Worm (Caenorhabditis elegans): ENCODE results near the gene C49A9.3.

DNA sequence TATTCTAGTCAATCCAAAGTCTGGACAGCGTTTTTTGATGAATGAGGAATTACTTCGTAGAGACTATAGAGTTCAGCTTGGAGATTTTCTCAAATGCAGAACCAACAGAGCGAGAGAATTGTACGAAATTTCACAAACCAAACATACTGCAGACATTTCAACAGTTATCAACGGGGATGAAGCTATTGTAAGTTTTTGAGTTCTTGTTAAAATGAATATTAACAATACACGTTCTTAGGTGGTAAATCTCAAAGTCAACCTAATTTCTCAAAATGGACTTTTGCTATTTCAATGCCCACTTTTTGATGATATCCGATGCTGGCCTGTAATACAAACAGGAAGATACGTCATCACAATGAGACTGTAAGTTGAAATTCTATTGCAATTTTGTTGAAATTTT lies 4.4 kb upstream of the C49A9.3 start:
- TF ChIP-seq him-1 (tag; optimal IDR thresholded peaks at IDR 0.05) = no peak
- no peak for TF ChIP-seq W03F9.2 (tag; optimal IDR thresholded peaks at IDR 0.05)
- TF ChIP-seq dao-5 (tag; optimal IDR thresholded peaks at IDR 0.05) = no peak
